Fruit fly (Drosophila melanogaster) whole organism, wandering third instar larva: ENCODE results near the gene Pino.

Experiments
- Abd-B ChIP-seq: fragments of >200 bp; optimal IDR thresholded peaks from 2 replicates; lab custom pipeline; 2017; ENCODE audit warnings: missing biosample characterization, missing genetic modification characterization
- CG32264 ChIP-seq: fragments of 200-800 bp; sonication (Bioruptor generic); optimal IDR thresholded peaks from 2 replicates; lab custom pipeline; 2016; ENCODE audit warnings: missing biosample characterization, missing genetic modification characterization
- CG9705 ChIP-seq: fragments of 200-800 bp; sonication (Bioruptor generic); optimal IDR thresholded peaks from 2 replicates; lab custom pipeline; 2018; ENCODE audit warnings: missing biosample characterization, mild to moderate bottlenecking, missing genetic modification characterization
- CrebA ChIP-seq: fragments of 200-800 bp; sonication (Bioruptor generic); optimal IDR thresholded peaks from 2 replicates; lab custom pipeline; 2016; ENCODE audit warnings: missing biosample characterization, mild to moderate bottlenecking, missing genetic modification characterization, borderline replicate concordance
- Dfd ChIP-seq: fragments of >200 bp; optimal IDR thresholded peaks from 2 replicates; lab custom pipeline; 2017; ENCODE audit warnings: missing biosample characterization, missing genetic modification characterization
- Dif ChIP-seq: fragments of 200-275, 200-300 bp; sonication (Bioruptor generic); optimal IDR thresholded peaks from 2 replicates; lab custom pipeline; 2018; ENCODE audit warnings: missing biosample characterization, missing genetic modification characterization; ENCODE audit not compliant: partially characterized antibody
- GATAd ChIP-seq: sonication (Bioruptor generic); optimal IDR thresholded peaks from 2 replicates; lab custom pipeline; 2016; ENCODE audit warnings: missing biosample characterization, missing genetic modification characterization
- HLH106 ChIP-seq: fragments of 200-800 bp; optimal IDR thresholded peaks from 3 replicates; lab custom pipeline; 2019; ENCODE audit warnings: missing biosample characterization, mild to moderate bottlenecking, missing genetic modification characterization, moderate library complexity
- Hnf4 ChIP-seq: fragments of 200-800 bp; sonication (Bioruptor generic); optimal IDR thresholded peaks from 2 replicates; lab custom pipeline; 2016; ENCODE audit warnings: missing biosample characterization, mild to moderate bottlenecking, missing genetic modification characterization
- Hr78 ChIP-seq: fragments of >200 bp; optimal IDR thresholded peaks from 2 replicates; lab custom pipeline; 2017; ENCODE audit warnings: missing biosample characterization, missing genetic modification characterization
- Hr83 ChIP-seq: fragments of 200-300 bp; sonication (Bioruptor generic); optimal IDR thresholded peaks from 2 replicates; lab custom pipeline; 2016; ENCODE audit warnings: missing biosample characterization, mild to moderate bottlenecking, missing genetic modification characterization, moderate library complexity; ENCODE audit not compliant: poor library complexity, severe bottlenecking
- Jra ChIP-seq: sonication (Bioruptor generic); optimal IDR thresholded peaks from 2 replicates; lab custom pipeline; 2016; ENCODE audit warnings: missing biosample characterization, missing genetic modification characterization
- Mio ChIP-seq: sonication (Bioruptor generic); optimal IDR thresholded peaks from 2 replicates; lab custom pipeline; 2016; ENCODE audit warnings: missing biosample characterization, missing genetic modification characterization
- Myc ChIP-seq: fragments of >200 bp; optimal IDR thresholded peaks from 2 replicates; lab custom pipeline; 2017
- OdsH ChIP-seq: fragments of 200-800 bp; sonication (Bioruptor generic); optimal IDR thresholded peaks from 2 replicates; lab custom pipeline; 2016; ENCODE audit warnings: missing biosample characterization, mild to moderate bottlenecking, missing genetic modification characterization
- Rel ChIP-seq, 2 experiments: fragments of 200-800 bp; sonication (Bioruptor generic) in 1 of 2; optimal IDR thresholded peaks; 2 replicates in 1 of 2; 3 replicates in 1 of 2; lab custom pipeline; 2016 to 2019; ENCODE audit warnings: mild to moderate bottlenecking in 2 of 2, missing biosample characterization in 2 of 2, missing genetic modification characterization in 2 of 2, moderate library complexity in 1 of 2
- Sp1 ChIP-seq: fragments of 200-800 bp; sonication (Bioruptor generic); optimal IDR thresholded peaks from 3 replicates; lab custom pipeline; 2019; ENCODE audit warnings: missing biosample characterization, mild to moderate bottlenecking, missing genetic modification characterization, moderate library complexity
- Vsx2 ChIP-seq: fragments of 200-300, 225-300 bp; sonication (Bioruptor generic); optimal IDR thresholded peaks from 2 replicates; lab custom pipeline; 2018; ENCODE audit warnings: missing biosample characterization, missing genetic modification characterization; ENCODE audit not compliant: partially characterized antibody
- br ChIP-seq: fragments of 200-800 bp; sonication (Bioruptor generic); optimal IDR thresholded peaks from 2 replicates; lab custom pipeline; 2016; ENCODE audit warnings: missing biosample characterization, missing genetic modification characterization
- brk ChIP-seq: fragments of 200-800 bp; sonication (Bioruptor generic); optimal IDR thresholded peaks from 2 replicates; lab custom pipeline; 2016; ENCODE audit warnings: missing biosample characterization, mild to moderate bottlenecking, missing genetic modification characterization
- dl ChIP-seq, 2 experiments: fragments of 175-275, 200-275 bp in 1 of 2; fragments of 200-275 bp in 1 of 2; sonication (Bioruptor generic); optimal IDR thresholded peaks; lab custom pipeline; 2018; ENCODE audit warnings: mild to moderate bottlenecking in 2 of 2, missing biosample characterization in 2 of 2, missing genetic modification characterization in 2 of 2, moderate library complexity in 2 of 2; ENCODE audit not compliant: partially characterized antibody in 2 of 2, insufficient read depth in 1 of 2
- dmrt93B ChIP-seq: fragments of 200-800 bp; sonication (Bioruptor generic); optimal IDR thresholded peaks from 2 replicates; lab custom pipeline; 2018; ENCODE audit warnings: missing biosample characterization, mild to moderate bottlenecking, missing genetic modification characterization
- dsf ChIP-seq: sonication (Bioruptor generic); optimal IDR thresholded peaks from 2 replicates; lab custom pipeline; 2016; ENCODE audit warnings: missing biosample characterization, missing genetic modification characterization, borderline replicate concordance
- ey ChIP-seq: fragments of 200-800 bp; sonication (Bioruptor generic); optimal IDR thresholded peaks from 2 replicates; lab custom pipeline; 2016; ENCODE audit warnings: missing biosample characterization, missing genetic modification characterization
- foxo ChIP-seq, 2 experiments: fragments of 200-800 bp; sonication (Bioruptor generic); optimal IDR thresholded peaks; 2 replicates in 1 of 2; 3 replicates in 1 of 2; lab custom pipeline; 2016 to 2017; ENCODE audit warnings: missing biosample characterization in 2 of 2, missing genetic modification characterization in 2 of 2
- fru ChIP-seq: fragments of 200-800 bp; sonication (Bioruptor generic); optimal IDR thresholded peaks from 3 replicates; lab custom pipeline; 2016; ENCODE audit warnings: missing biosample characterization, mild to moderate bottlenecking, missing genetic modification characterization
- h ChIP-seq: fragments of 200-800 bp; sonication (Bioruptor generic); optimal IDR thresholded peaks from 3 replicates; lab custom pipeline; 2016; ENCODE audit warnings: missing biosample characterization, mild to moderate bottlenecking, missing genetic modification characterization
- jim ChIP-seq: fragments of 175-275, 200-325 bp; sonication (Bioruptor generic); optimal IDR thresholded peaks from 2 replicates; lab custom pipeline; 2016; ENCODE audit warnings: missing biosample characterization, mild to moderate bottlenecking, missing genetic modification characterization
- lola ChIP-seq: fragments of >200 bp; optimal IDR thresholded peaks from 2 replicates; lab custom pipeline; 2017; ENCODE audit warnings: missing biosample characterization, missing genetic modification characterization
- pan ChIP-seq: fragments of >200 bp; optimal IDR thresholded peaks from 2 replicates; lab custom pipeline; 2017
- psq ChIP-seq: fragments of 200-800 bp; sonication (Bioruptor generic); optimal IDR thresholded peaks from 3 replicates; lab custom pipeline; 2017; ENCODE audit warnings: missing biosample characterization, mild to moderate bottlenecking, missing genetic modification characterization, moderate library complexity
- rgr ChIP-seq: fragments of 200-800 bp; sonication (Bioruptor generic); optimal IDR thresholded peaks from 3 replicates; lab custom pipeline; 2016; ENCODE audit warnings: missing biosample characterization, mild to moderate bottlenecking, missing genetic modification characterization
- sage ChIP-seq: fragments of 200-800 bp; sonication (Bioruptor generic); optimal IDR thresholded peaks from 2 replicates; lab custom pipeline; 2016; ENCODE audit warnings: missing biosample characterization, mild to moderate bottlenecking, missing genetic modification characterization
- sv ChIP-seq: fragments of 200-800 bp; sonication (Bioruptor generic); optimal IDR thresholded peaks from 3 replicates; lab custom pipeline; 2016; ENCODE audit warnings: missing biosample characterization, missing genetic modification characterization
- tai ChIP-seq: sonication (Bioruptor generic); optimal IDR thresholded peaks from 2 replicates; lab custom pipeline; 2016; ENCODE audit warnings: missing biosample characterization, missing genetic modification characterization
- usp ChIP-seq: fragments of >200 bp; optimal IDR thresholded peaks from 2 replicates; lab custom pipeline; 2017; ENCODE audit warnings: missing biosample characterization, missing genetic modification characterization
- woc ChIP-seq: sonication (Bioruptor generic); optimal IDR thresholded peaks from 2 replicates; lab custom pipeline; 2016; ENCODE audit warnings: missing biosample characterization, mild to moderate bottlenecking, missing genetic modification characterization

Pino gene

DNA sequence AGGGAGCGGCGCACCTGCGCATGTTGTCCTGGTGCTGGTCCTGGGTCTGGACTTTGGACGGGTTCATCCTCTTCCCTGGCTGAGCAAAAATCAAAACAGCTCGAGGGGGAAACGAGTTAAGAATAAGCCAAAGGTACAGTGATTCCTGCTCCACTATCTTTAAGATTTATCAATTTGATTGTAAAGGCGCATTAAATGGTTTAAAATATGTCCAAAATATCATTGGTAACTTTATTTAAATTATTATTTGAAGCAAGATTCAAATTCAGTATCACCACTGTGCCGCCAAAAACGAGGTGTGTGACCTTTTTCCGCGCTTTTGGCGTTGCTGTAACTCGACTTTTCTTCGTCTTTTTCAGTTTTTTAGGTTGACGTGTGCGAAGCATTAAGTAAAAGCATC lies 59.3 kb downstream of the Pino start:
- TF ChIP-seq woc (GFP tag; lab: Kevin White, UChicago) (peak; percentile 6), brk (GFP tag; lab: Kevin White, UChicago) (no peak), CG9705 (GFP tag; lab: Kevin White, UChicago) (no peak), fru (GFP tag; lab: Kevin White, UChicago) (peak; percentile 26), dl (GFP tag; optimal IDR thresholded peaks at IDR 0.05; lab: Kevin White, UChicago; ENCODE audit: insufficient read depth in 1 of 2, partially characterized antibody in 2 of 2) (no peak), Hnf4 (GFP tag; lab: Kevin White, UChicago) (peak; percentile 23), br (GFP tag; lab: Kevin White, UChicago) (peak; percentile 8), foxo (GFP tag; optimal IDR thresholded peaks at IDR 0.05; lab: Kevin White, UChicago) (peak in 1 of 2 experiments; percentile 7), psq (GFP tag; lab: Kevin White, UChicago) (peak; percentile 29), rgr (GFP tag; lab: Kevin White, UChicago) (peak; percentile 0)

DNA sequence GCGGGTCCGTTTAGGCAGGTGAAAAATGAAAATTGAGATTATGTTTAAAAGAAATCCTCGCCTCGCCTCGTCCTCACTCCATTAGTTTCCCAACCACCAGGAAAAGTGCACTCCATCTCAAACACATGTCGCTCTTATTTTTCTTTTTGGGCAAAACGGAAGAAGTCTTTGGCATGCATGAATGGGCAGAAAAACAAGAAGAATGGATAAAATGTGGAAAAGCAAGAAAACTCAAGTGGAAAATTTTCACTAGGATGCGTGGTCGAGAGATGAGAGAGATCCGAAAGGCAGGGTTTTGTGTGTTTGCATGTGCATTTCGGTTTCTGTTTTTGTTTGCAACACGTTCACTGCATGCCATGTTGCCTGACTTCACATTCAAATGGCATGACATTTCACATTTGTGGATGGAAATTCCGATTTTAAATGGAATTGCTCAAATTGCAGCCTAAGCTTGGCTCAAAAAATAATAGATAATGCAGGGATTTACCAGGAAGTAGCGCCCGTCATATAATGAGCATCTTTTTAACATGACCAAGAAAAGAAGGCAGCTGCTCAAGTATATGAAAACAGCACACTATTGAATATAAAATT lies 60.1 kb downstream of the Pino start:
- TF ChIP-seq fru (GFP tag; lab: Kevin White, UChicago): no peak
- no peak for TF ChIP-seq pan (lab: Kevin White, UChicago)
- TF ChIP-seq, all 38 proteins: peak for 0

DNA sequence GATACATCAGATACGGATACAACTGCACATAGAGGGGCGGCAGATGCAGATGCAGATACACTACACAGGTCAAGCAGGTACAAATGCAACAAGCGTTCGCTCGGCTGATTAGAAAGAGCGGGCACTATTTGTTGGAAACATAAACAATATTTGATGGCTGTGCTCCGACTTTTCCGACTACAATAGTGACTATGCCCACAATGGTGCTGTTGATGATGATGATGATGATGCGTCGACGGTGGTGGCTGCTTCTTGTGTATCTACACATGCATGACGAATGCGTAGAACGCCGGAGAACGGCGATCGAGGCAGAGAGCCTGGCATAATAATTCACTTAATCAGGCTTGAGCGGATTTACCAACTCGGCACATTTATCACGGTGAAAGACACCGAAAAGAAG lies 60.7 kb downstream of the Pino start:
- TF ChIP-seq woc (GFP tag; lab: Kevin White, UChicago) (no peak), GATAd (GFP tag; lab: Kevin White, UChicago) (no peak), tai (no peak), Hr83 (GFP tag; lab: Kevin White, UChicago) (no peak), sage (no peak), foxo (GFP tag; optimal IDR thresholded peaks at IDR 0.05; lab: Kevin White, UChicago) (no peak), brk (GFP tag; lab: Kevin White, UChicago) (no peak), fru (GFP tag; lab: Kevin White, UChicago) (no peak), ey (no peak)

- TF ChIP-seq Dfd (GFP tag; lab: Kevin White, UChicago): no peak
- no peak for TF ChIP-seq fru (GFP tag; lab: Kevin White, UChicago)
- no peak for TF ChIP-seq psq (GFP tag; lab: Kevin White, UChicago)
These were observed 62.4 kb downstream of the Pino start for dm6 chr2L:1066330-1066729.

- peak; percentile 1 for TF ChIP-seq sage
- peak; percentile 32 for TF ChIP-seq Jra (GFP tag; lab: Kevin White, UChicago)
- TF ChIP-seq dmrt93B (GFP tag; lab: Kevin White, UChicago): peak; percentile 73
- TF ChIP-seq Hr78 (GFP tag; lab: Kevin White, UChicago): no peak
- TF ChIP-seq OdsH (GFP tag; lab: Kevin White, UChicago): peak; percentile 81
- peak; percentile 46 for TF ChIP-seq CG32264 (GFP tag; lab: Kevin White, UChicago)
- TF ChIP-seq h: peak; percentile 88
- TF ChIP-seq jim (GFP tag; lab: Kevin White, UChicago): no peak
- peak; percentile 88 for TF ChIP-seq HLH106 (tag; lab: Kevin White, UChicago)
- TF ChIP-seq Myc (lab: Kevin White, UChicago): no peak
- peak; percentile 91 for TF ChIP-seq woc (GFP tag; lab: Kevin White, UChicago)
- TF ChIP-seq Mio (GFP tag; lab: Kevin White, UChicago): no peak
- TF ChIP-seq fru (GFP tag; lab: Kevin White, UChicago): peak; percentile 82
- TF ChIP-seq Rel (GFP tag; optimal IDR thresholded peaks at IDR 0.05; lab: Kevin White, UChicago): peak; percentile 27
- TF ChIP-seq Rel (tag; optimal IDR thresholded peaks at IDR 0.05; lab: Kevin White, UChicago): peak; percentile 62
- TF ChIP-seq psq (GFP tag; lab: Kevin White, UChicago): peak; percentile 71
- peak; percentile 37 for TF ChIP-seq CrebA
- TF ChIP-seq Sp1 (GFP tag; lab: Kevin White, UChicago): peak; percentile 77
- peak; percentile 13 to 88 for TF ChIP-seq foxo (GFP tag; optimal IDR thresholded peaks at IDR 0.05; lab: Kevin White, UChicago)
- TF ChIP-seq CG9705 (GFP tag; lab: Kevin White, UChicago): peak; percentile 70
- TF ChIP-seq br (GFP tag; lab: Kevin White, UChicago): peak; percentile 83
- TF ChIP-seq tai: peak; percentile 67
- peak; percentile 35 for TF ChIP-seq Hr83 (GFP tag; lab: Kevin White, UChicago)
- no peak for TF ChIP-seq Vsx2 (GFP tag; lab: Kevin White, UChicago)
- TF ChIP-seq GATAd (GFP tag; lab: Kevin White, UChicago): no peak
- no peak for TF ChIP-seq Dif (GFP tag; lab: Kevin White, UChicago)
- peak; percentile 87 for TF ChIP-seq ey
- no peak for TF ChIP-seq brk (GFP tag; lab: Kevin White, UChicago)
- no peak for TF ChIP-seq sv (GFP tag; lab: Kevin White, UChicago)
- no peak for TF ChIP-seq Abd-B (GFP tag; lab: Kevin White, UChicago)
- TF ChIP-seq rgr (GFP tag; lab: Kevin White, UChicago): peak; percentile 81
- no peak for TF ChIP-seq dsf (GFP tag; lab: Kevin White, UChicago)
- TF ChIP-seq pan (lab: Kevin White, UChicago): no peak
- TF ChIP-seq Dfd (GFP tag; lab: Kevin White, UChicago): no peak
- TF ChIP-seq dl (GFP tag; optimal IDR thresholded peaks at IDR 0.05; lab: Kevin White, UChicago; ENCODE audit: insufficient read depth in 1 of 2, partially characterized antibody in 2 of 2): no peak
- no peak for TF ChIP-seq lola (GFP tag; lab: Kevin White, UChicago)
- peak; percentile 70 for TF ChIP-seq Hnf4 (GFP tag; lab: Kevin White, UChicago)
- no peak for TF ChIP-seq usp
These were observed 63.7 kb downstream of the Pino start for dm6 chr2L:1065038-1065437.
